Fruit fly (Drosophila melanogaster): Measurements from ENCODE around the gene CG14074.

- no peak for TF ChIP-seq psq (optimal IDR thresholded peaks at IDR 0.05)
- TF ChIP-seq usp (GFP tag; optimal IDR thresholded peaks at IDR 0.05) = no peak
Measured at dm6 chr3L:18819262-18819886, 46.7 kb upstream of the CG14074 start.

Measured in whole organism.